Worm (Caenorhabditis elegans) whole organism, young adult: ENCODE results near the gene algn-12.

Source experiments
- B0261.1 ChIP-seq: sonication (generic microtip); optimal IDR thresholded peaks from 2 replicates; lab custom pipeline; 2016; ENCODE audit warnings: mild to moderate bottlenecking, missing genetic modification characterization, moderate library complexity, missing compliant biosample characterization
- C06A6.2 ChIP-seq: fragments of 200-800 bp; sonication (Bioruptor generic); conservative IDR thresholded peaks from 2 replicates; pipeline ENCODE4 v1.3.6; 2022; ENCODE audit warnings: missing genetic modification characterization, missing compliant biosample characterization
- F10E7.11 ChIP-seq: sonication (generic microtip); optimal IDR thresholded peaks from 2 replicates; lab custom pipeline; 2017; ENCODE audit warnings: mild to moderate bottlenecking, missing genetic modification characterization, moderate library complexity, missing compliant biosample characterization
- F37B4.10 ChIP-seq: fragments of 200-800 bp; sonication (Bioruptor generic); IDR thresholded peaks from 2 replicates; pipeline ENCODE4 v1.3.6; 2022; ENCODE audit warnings: missing genetic modification characterization, missing compliant biosample characterization
- F39B2.1 ChIP-seq: fragments of 200-800 bp; sonication (Bioruptor generic); IDR thresholded peaks from 2 replicates; pipeline ENCODE4 v1.3.6; 2022; ENCODE audit warnings: missing genetic modification reagents, missing genetic modification characterization, missing compliant biosample characterization
- F52B5.7 ChIP-seq: sonication (generic microtip); optimal IDR thresholded peaks from 2 replicates; lab custom pipeline; 2016; ENCODE audit warnings: mild to moderate bottlenecking, missing genetic modification characterization, missing compliant biosample characterization
- F55B11.4 ChIP-seq: sonication (generic microtip); optimal IDR thresholded peaks from 2 replicates; lab custom pipeline; 2016; ENCODE audit warnings: missing compliant biosample characterization, missing genetic modification characterization, borderline replicate concordance; ENCODE audit not compliant: insufficient read depth
- F57C9.4 ChIP-seq: sonication (generic microtip); optimal IDR thresholded peaks from 2 replicates; lab custom pipeline; 2017; ENCODE audit warnings: mild to moderate bottlenecking, missing genetic modification characterization, missing compliant biosample characterization
- K12H6.12 ChIP-seq: fragments of 200-800 bp; sonication (Bioruptor generic); optimal IDR thresholded peaks from 2 replicates; lab custom pipeline; 2018; ENCODE audit warnings: mild to moderate bottlenecking, missing genetic modification characterization, missing compliant biosample characterization
- Y79H2A.3 ChIP-seq: fragments of 200-800 bp; sonication (Bioruptor generic); conservative IDR thresholded peaks from 2 replicates; pipeline ENCODE4 v1.3.6; 2022; ENCODE audit warnings: missing genetic modification reagents, missing genetic modification characterization, missing compliant biosample characterization
- ZK185.1 ChIP-seq: sonication (generic microtip); optimal IDR thresholded peaks from 2 replicates; lab custom pipeline; 2016; ENCODE audit warnings: mild to moderate bottlenecking, missing genetic modification characterization, missing compliant biosample characterization; ENCODE audit not compliant: poor library complexity, severe bottlenecking
- ama-1 ChIP-seq, 3 experiments: fragments of 150-350 bp in 1 of 3; sonication (generic microtip) in 2 of 3; optimal IDR thresholded peaks; 2 replicates each; lab custom pipeline; 2014 to 2018; ENCODE audit warnings: missing biosample characterization in 2 of 3, missing genetic modification characterization in 2 of 3, missing genetic modification reagents in 2 of 3
- aptf-2 ChIP-seq: fragments of 200-800 bp; sonication (Bioruptor generic); conservative IDR thresholded peaks from 2 replicates; pipeline ENCODE4 v1.3.6; 2022; ENCODE audit warnings: missing genetic modification reagents, missing genetic modification characterization, missing compliant biosample characterization
- bed-1 ChIP-seq: fragments of 200-800 bp; sonication (Bioruptor generic); IDR thresholded peaks from 2 replicates; pipeline ENCODE4 v1.3.6; 2022; ENCODE audit warnings: missing genetic modification reagents, missing genetic modification characterization, missing compliant biosample characterization
- ccch-3 ChIP-seq: fragments of 200-800 bp; sonication (Bioruptor generic); optimal IDR thresholded peaks from 2 replicates; lab custom pipeline; 2018; ENCODE audit warnings: mild to moderate bottlenecking, missing genetic modification characterization, missing compliant biosample characterization
- cebp-1 ChIP-seq, 2 experiments: fragments of 200-800 bp in 1 of 2; sonication (Bioruptor generic) in 1 of 2; sonication (generic microtip) in 1 of 2; IDR thresholded peaks in 1 of 2; optimal IDR thresholded peaks in 1 of 2; 2 replicates each; pipeline versions ENCODE4 v1.3.6 to Lab custom; 2017 to 2022; ENCODE audit warnings: missing compliant biosample characterization in 2 of 2, missing genetic modification characterization in 2 of 2, mild to moderate bottlenecking in 1 of 2, missing genetic modification reagents in 1 of 2, moderate library complexity in 1 of 2
- ceh-58 ChIP-seq: fragments of 200-800 bp; sonication (Bioruptor generic); IDR thresholded peaks from 2 replicates; pipeline ENCODE4 v1.3.6; 2022; ENCODE audit warnings: missing genetic modification characterization, missing compliant biosample characterization
- ceh-79 ChIP-seq: sonication (generic microtip); optimal IDR thresholded peaks from 2 replicates; lab custom pipeline; 2017; ENCODE audit warnings: mild to moderate bottlenecking, missing genetic modification characterization, missing compliant biosample characterization
- die-1 ChIP-seq: sonication (generic microtip); optimal IDR thresholded peaks from 2 replicates; lab custom pipeline; 2016; ENCODE audit warnings: missing genotype, mild to moderate bottlenecking, missing genetic modification characterization, missing compliant biosample characterization
- dox-1 ChIP-seq: fragments of 200-800 bp; sonication (Bioruptor generic); IDR thresholded peaks from 2 replicates; pipeline ENCODE4 v1.3.6; 2022; ENCODE audit warnings: missing genetic modification reagents, missing genetic modification characterization, missing compliant biosample characterization
- ekl-4 ChIP-seq: fragments of 200-800 bp; sonication (Bioruptor generic); IDR thresholded peaks from 2 replicates; pipeline ENCODE4 v1.3.6; 2022; ENCODE audit warnings: missing genetic modification reagents, missing genetic modification characterization, missing compliant biosample characterization
- ets-4 ChIP-seq: fragments of 200-800 bp; sonication (Bioruptor generic); optimal IDR thresholded peaks from 2 replicates; lab custom pipeline; 2018; ENCODE audit warnings: mild to moderate bottlenecking, missing genetic modification characterization, missing compliant biosample characterization
- him-1 ChIP-seq: sonication (generic microtip); optimal IDR thresholded peaks from 2 replicates; lab custom pipeline; 2016; ENCODE audit warnings: missing genotype, missing genetic modification reagents, missing genetic modification characterization, missing compliant biosample characterization
- hlh-26 ChIP-seq: fragments of 200-800 bp; sonication (Bioruptor generic); conservative IDR thresholded peaks from 2 replicates; pipeline ENCODE4 v1.3.6; 2022; ENCODE audit warnings: missing genetic modification reagents, missing genetic modification characterization, missing compliant biosample characterization
- hrde-1 ChIP-seq: sonication (generic microtip); optimal IDR thresholded peaks from 2 replicates; lab custom pipeline; 2016; ENCODE audit warnings: missing genetic modification characterization, mild to moderate bottlenecking, missing compliant biosample characterization, moderate library complexity, missing genotype, missing genetic modification reagents, borderline replicate concordance
- hsf-1 ChIP-seq: fragments of 200-800 bp; sonication (Bioruptor generic); IDR thresholded peaks from 2 replicates; pipeline ENCODE4 v1.3.6; 2022; ENCODE audit warnings: missing genetic modification reagents, missing genetic modification characterization, missing compliant biosample characterization
- lag-1 ChIP-seq: fragments of 200-800 bp; sonication (Bioruptor generic); IDR thresholded peaks from 2 replicates; pipeline ENCODE4 v1.3.6; 2022; ENCODE audit warnings: missing genetic modification reagents, missing genetic modification characterization, missing compliant biosample characterization
- let-526 ChIP-seq: fragments of 200-800 bp; sonication (Bioruptor generic); IDR thresholded peaks from 2 replicates; pipeline ENCODE4 v1.3.6; 2022; ENCODE audit warnings: missing genetic modification reagents, missing genetic modification characterization, missing compliant biosample characterization
- lin-40 ChIP-seq: sonication (generic microtip); optimal IDR thresholded peaks from 2 replicates; lab custom pipeline; 2016; ENCODE audit warnings: missing genetic modification characterization, mild to moderate bottlenecking, missing compliant biosample characterization, missing genotype, missing genetic modification reagents
- lin-54 ChIP-seq: fragments of 200-800 bp; sonication (Bioruptor generic); optimal IDR thresholded peaks from 2 replicates; lab custom pipeline; 2018; ENCODE audit warnings: mild to moderate bottlenecking, missing genetic modification characterization, missing compliant biosample characterization
- lsy-27 ChIP-seq: sonication (generic microtip); optimal IDR thresholded peaks from 2 replicates; lab custom pipeline; 2017; ENCODE audit warnings: missing genetic modification characterization, mild to moderate bottlenecking, missing compliant biosample characterization, antibody characterized with exemption, missing genotype, borderline replicate concordance; ENCODE audit not compliant: insufficient read depth
- madf-10 ChIP-seq: sonication (generic microtip); optimal IDR thresholded peaks from 2 replicates; lab custom pipeline; 2016; ENCODE audit warnings: mild to moderate bottlenecking, missing genetic modification characterization, missing compliant biosample characterization
- madf-6 ChIP-seq: fragments of 200-800 bp; sonication (Bioruptor generic); IDR thresholded peaks from 2 replicates; pipeline ENCODE4 v1.3.6; 2022; ENCODE audit warnings: missing genetic modification reagents, missing genetic modification characterization, missing compliant biosample characterization
- mcd-1 ChIP-seq: fragments of 200-800 bp; sonication (Bioruptor generic); IDR thresholded peaks from 2 replicates; pipeline ENCODE4 v1.3.6; 2022; ENCODE audit warnings: missing genetic modification reagents, missing genetic modification characterization, missing compliant biosample characterization
- mes-4 ChIP-seq: sonication (generic microtip); optimal IDR thresholded peaks from 2 replicates; lab custom pipeline; 2016; ENCODE audit warnings: missing genotype, missing genetic modification characterization, missing compliant biosample characterization
- nfya-1 ChIP-seq: sonication (generic microtip); optimal IDR thresholded peaks from 2 replicates; lab custom pipeline; 2017; ENCODE audit warnings: antibody characterized with exemption, missing compliant biosample characterization, missing genetic modification characterization, borderline replicate concordance; ENCODE audit not compliant: insufficient read depth
- nhr-27 ChIP-seq: fragments of 200-800 bp; sonication (Bioruptor generic); optimal IDR thresholded peaks from 2 replicates; lab custom pipeline; 2018; ENCODE audit warnings: mild to moderate bottlenecking, missing genetic modification characterization, moderate library complexity, missing compliant biosample characterization
- nhr-90 ChIP-seq: sonication (generic microtip); optimal IDR thresholded peaks from 2 replicates; lab custom pipeline; 2016; ENCODE audit warnings: missing genotype, mild to moderate bottlenecking, missing genetic modification characterization, missing compliant biosample characterization
- sdz-38 ChIP-seq: sonication (generic microtip); optimal IDR thresholded peaks from 2 replicates; lab custom pipeline; 2016; ENCODE audit warnings: missing genotype, missing genetic modification characterization, missing compliant biosample characterization
- sptf-2 ChIP-seq: fragments of 200-800 bp; sonication (Bioruptor generic); optimal IDR thresholded peaks from 2 replicates; lab custom pipeline; 2018; ENCODE audit warnings: mild to moderate bottlenecking, missing genetic modification characterization, missing compliant biosample characterization
- tlf-1 ChIP-seq: fragments of 200-800 bp; sonication (Bioruptor generic); optimal IDR thresholded peaks from 2 replicates; lab custom pipeline; 2018; ENCODE audit warnings: mild to moderate bottlenecking, missing genetic modification characterization, missing compliant biosample characterization
- xnd-1 ChIP-seq: sonication (generic microtip); optimal IDR thresholded peaks from 2 replicates; lab custom pipeline; 2016; ENCODE audit warnings: missing genotype, missing genetic modification reagents, missing genetic modification characterization, missing compliant biosample characterization
- zfh-2 ChIP-seq: fragments of 200-800 bp; sonication (Bioruptor generic); conservative IDR thresholded peaks from 2 replicates; pipeline ENCODE4 v1.3.6; 2022; ENCODE audit warnings: missing genetic modification reagents, missing genetic modification characterization, missing compliant biosample characterization
- ztf-18 ChIP-seq: sonication (generic microtip); optimal IDR thresholded peaks from 2 replicates; lab custom pipeline; 2016; ENCODE audit warnings: missing genotype, mild to moderate bottlenecking, missing genetic modification characterization, missing compliant biosample characterization
- ztf-22 ChIP-seq: fragments of 200-800 bp; sonication (Bioruptor generic); optimal IDR thresholded peaks from 2 replicates; lab custom pipeline; 2018; ENCODE audit warnings: mild to moderate bottlenecking, missing genetic modification characterization, moderate library complexity, missing compliant biosample characterization
- ztf-28 ChIP-seq: fragments of 200-800 bp; sonication (Bioruptor generic); IDR thresholded peaks from 2 replicates; pipeline ENCODE4 v1.3.6; 2022; ENCODE audit warnings: missing genetic modification reagents, missing genetic modification characterization, missing compliant biosample characterization
- ztf-3 ChIP-seq: fragments of 200-800 bp; sonication (Bioruptor generic); optimal IDR thresholded peaks from 2 replicates; lab custom pipeline; 2018; ENCODE audit warnings: mild to moderate bottlenecking, missing genetic modification characterization, missing compliant biosample characterization

algn-12 gene

ce11 chrV:8028825-8029489 is 6.0 kb upstream of the algn-12 start, which contains the start of gene oma-2:
Gene oma-2 (plus strand): TSS chrV:8029439.
- TF ChIP-seq ztf-18 (peak; percentile 37), die-1 (no peak), nhr-90 (tag; lab: Kevin White, UChicago) (no peak), let-526 (GFP tag; lab: Robert Waterston, UW) (no peak), hrde-1 (tag; lab: Kevin White, UChicago) (no peak), lsy-27 (tag; lab: Kevin White, UChicago) (no peak), madf-6 (GFP tag; lab: Robert Waterston, UW) (peak; percentile 96), C06A6.2 (no peak), hsf-1 (peak; percentile 90), sdz-38 (tag; lab: Kevin White, UChicago) (no peak), ceh-58 (GFP tag; lab: Robert Waterston, UW) (no peak), lag-1 (GFP tag; lab: Robert Waterston, UW) (no peak), mes-4 (tag; lab: Kevin White, UChicago) (no peak), ccch-3 (GFP tag; lab: Kevin White, UChicago) (no peak), tlf-1 (GFP tag; lab: Kevin White, UChicago) (peak; percentile 45), xnd-1 (tag; lab: Kevin White, UChicago) (peak; percentile 89), ZK185.1 (tag; lab: Kevin White, UChicago) (peak; percentile 18), hlh-26 (GFP tag; lab: Robert Waterston, UW) (no peak), dox-1 (GFP tag; lab: Robert Waterston, UW) (peak; percentile 56), F55B11.4 (no peak), him-1 (tag; lab: Kevin White, UChicago) (no peak), ztf-22 (no peak), F37B4.10 (GFP tag; lab: Robert Waterston, UW) (no peak), B0261.1 (tag; lab: Kevin White, UChicago) (no peak), nfya-1 (no peak), ztf-28 (no peak), ets-4 (GFP tag; lab: Kevin White, UChicago) (no peak), lin-40 (no peak), ceh-79 (tag; lab: Kevin White, UChicago) (no peak), nhr-27 (tag; lab: Kevin White, UChicago) (no peak), zfh-2 (GFP tag; lab: Robert Waterston, UW) (no peak), Y79H2A.3 (no peak), ztf-3 (no peak), ekl-4 (0 out of 2 replicates have a peak, but pooled peaks have one; percentile 37), F10E7.11 (tag; lab: Kevin White, UChicago) (no peak), bed-1 (GFP tag; lab: Robert Waterston, UW) (no peak), madf-10 (no peak), lin-54 (peak; percentile 58), F57C9.4 (tag; lab: Kevin White, UChicago) (no peak), aptf-2 (GFP tag; lab: Robert Waterston, UW) (no peak), F52B5.7 (tag; lab: Kevin White, UChicago) (no peak), cebp-1 (GFP tag; IDR thresholded peaks at IDR 0.05; lab: Robert Waterston, UW) (no peak), cebp-1 (tag; optimal IDR thresholded peaks at IDR 0.05; lab: Kevin White, UChicago) (no peak), K12H6.12 (tag; lab: Kevin White, UChicago) (no peak), mcd-1 (GFP tag; lab: Robert Waterston, UW) (peak; percentile 47; the same call in 1 of the 2 replicates), ama-1 (optimal IDR thresholded peaks at IDR 0.05; lab: Kevin White, UChicago) (no peak), ama-1 (GFP tag; optimal IDR thresholded peaks at IDR 0.05; lab: Kevin White, UChicago) (no peak), sptf-2 (GFP tag; lab: Kevin White, UChicago) (no peak), F39B2.1 (GFP tag; lab: Robert Waterston, UW) (no peak)
